Worm (Caenorhabditis elegans) whole organism, L2 larva: ENCODE measurements around the gene srv-2.

Source experiments
- R02D3.7 ChIP-seq: fragments of 150-350 bp; optimal IDR thresholded peaks from 2 replicates; lab custom pipeline; 2014; ENCODE audit warnings: missing biosample characterization, missing genetic modification characterization
- ZK546.5 ChIP-seq: sonication (generic microtip); optimal IDR thresholded peaks from 2 replicates; lab custom pipeline; 2017; ENCODE audit warnings: missing biosample characterization, missing genetic modification characterization
- ceh-82 ChIP-seq: fragments of 150-350 bp; optimal IDR thresholded peaks from 2 replicates; lab custom pipeline; 2014; ENCODE audit warnings: missing biosample characterization, missing genetic modification characterization
- elt-3 ChIP-seq: sonication (generic microtip); optimal IDR thresholded peaks from 2 replicates; lab custom pipeline; 2017; ENCODE audit warnings: missing biosample characterization, missing genetic modification characterization
- nhr-12 ChIP-seq: fragments of 150-350 bp; optimal IDR thresholded peaks from 2 replicates; lab custom pipeline; 2014; ENCODE audit warnings: missing biosample characterization, missing genetic modification characterization
- nhr-25 ChIP-seq: fragments of 150-350 bp; sonication (generic microtip); optimal IDR thresholded peaks from 3 replicates; lab custom pipeline; 2014; ENCODE audit warnings: missing biosample characterization, missing genetic modification characterization
- sem-4 ChIP-seq: fragments of 150-350 bp; optimal IDR thresholded peaks from 2 replicates; lab custom pipeline; 2014; ENCODE audit warnings: missing biosample characterization, missing genetic modification reagents, missing genetic modification characterization
- sma-9 ChIP-seq, 2 experiments: fragments of 150-350 bp in 1 of 2; sonication (generic microtip) in 1 of 2; optimal IDR thresholded peaks; 2 replicates each; lab custom pipeline; 2014 to 2016; ENCODE audit warnings: missing genetic modification characterization in 2 of 2, mild to moderate bottlenecking in 1 of 2, missing biosample characterization in 1 of 2, missing compliant biosample characterization in 1 of 2, missing genetic modification reagents in 1 of 2, moderate library complexity in 1 of 2
- snpc-4 ChIP-seq: fragments of 150-350 bp; optimal IDR thresholded peaks from 2 replicates; lab custom pipeline; 2014; ENCODE audit warnings: missing biosample characterization, missing genetic modification characterization
- unc-39 ChIP-seq: fragments of 150-350 bp; optimal IDR thresholded peaks from 2 replicates; lab custom pipeline; 2014; ENCODE audit warnings: missing biosample characterization, missing genetic modification characterization
- unc-62 ChIP-seq: fragments of 150-350 bp; optimal IDR thresholded peaks from 2 replicates; lab custom pipeline; 2014; ENCODE audit warnings: missing biosample characterization, missing genetic modification reagents, missing genetic modification characterization
- zag-1 ChIP-seq: fragments of 150-350 bp; optimal IDR thresholded peaks from 2 replicates; lab custom pipeline; 2014; ENCODE audit warnings: missing biosample characterization, missing genetic modification characterization

ce11 chrII:10563368-10563767, 38.7 kb downstream of the srv-2 start, which contains the start of gene cdc-48.1:
- TF ChIP-seq R02D3.7 (tag; lab: Kevin White, UChicago) (peak; percentile 91), unc-39 (peak; percentile 57), ZK546.5 (tag; lab: Kevin White, UChicago) (peak; percentile 93), ceh-82 (tag; lab: Kevin White, UChicago) (peak; percentile 98), elt-3 (tag; lab: Kevin White, UChicago) (no peak), sma-9 (GFP tag; optimal IDR thresholded peaks at IDR 0.05; lab: Kevin White, UChicago) (peak; percentile 100), sma-9 (tag; optimal IDR thresholded peaks at IDR 0.05; lab: Kevin White, UChicago) (peak; percentile 49), nhr-25 (tag; lab: Kevin White, UChicago) (peak; percentile 100), nhr-12 (tag; lab: Kevin White, UChicago) (peak; percentile 84), unc-62 (GFP tag; lab: Kevin White, UChicago) (peak; percentile 98), sem-4 (tag; lab: Kevin White, UChicago) (peak; percentile 100), zag-1 (peak; percentile 100), snpc-4 (tag; lab: Kevin White, UChicago) (peak; percentile 95)
